Worm (Caenorhabditis elegans) whole organism, L1 larva: ENCODE data around the gene F20B6.6.

Experiments
- C34B4.2 ChIP-seq: sonication (generic microtip); optimal IDR thresholded peaks from 2 replicates; lab custom pipeline; 2017; ENCODE audit warnings: mild to moderate bottlenecking, missing genetic modification characterization, missing compliant biosample characterization
- ceh-8 ChIP-seq: fragments of 200-800 bp; sonication (Bioruptor generic); optimal IDR thresholded peaks from 2 replicates; lab custom pipeline; 2018; ENCODE audit warnings: mild to moderate bottlenecking, missing genetic modification characterization, moderate library complexity, missing compliant biosample characterization
- ceh-82 ChIP-seq, 3 experiments: fragments of 150-350 bp in 1 of 3; sonication (generic microtip) in 2 of 3; optimal IDR thresholded peaks; 2 replicates each; lab custom pipeline; 2014 to 2017; ENCODE audit warnings: missing biosample characterization in 3 of 3, missing genetic modification characterization in 3 of 3
- fkh-8 ChIP-seq: sonication (generic microtip); optimal IDR thresholded peaks from 2 replicates; lab custom pipeline; 2016; ENCODE audit warnings: mild to moderate bottlenecking, missing genetic modification characterization, missing compliant biosample characterization
- lin-35 ChIP-seq, 2 experiments: fragments of 150-350 bp; optimal IDR thresholded peaks; 2 replicates each; lab custom pipeline; 2014; ENCODE audit warnings: missing biosample characterization in 2 of 2, missing genetic modification characterization in 2 of 2, missing genetic modification reagents in 2 of 2
- lir-3 ChIP-seq: sonication (generic microtip); optimal IDR thresholded peaks from 2 replicates; lab custom pipeline; 2016; ENCODE audit warnings: mild to moderate bottlenecking, missing genetic modification characterization, moderate library complexity, missing compliant biosample characterization; ENCODE audit not compliant: poor library complexity
- mab-9 ChIP-seq: fragments of 200-800 bp; sonication (Bioruptor generic); IDR thresholded peaks from 2 replicates; pipeline ENCODE4 v1.3.6; 2022; ENCODE audit warnings: missing genetic modification reagents, missing genetic modification characterization, missing compliant biosample characterization
- mep-1 ChIP-seq: fragments of 150-350 bp; optimal IDR thresholded peaks from 2 replicates; lab custom pipeline; 2014; ENCODE audit warnings: missing biosample characterization, missing genetic modification characterization
- nhr-11 ChIP-seq: fragments of 150-350 bp; optimal IDR thresholded peaks from 2 replicates; lab custom pipeline; 2014; ENCODE audit warnings: missing biosample characterization, missing genetic modification characterization
- snpc-4 ChIP-seq: fragments of 150-350 bp; optimal IDR thresholded peaks from 2 replicates; lab custom pipeline; 2014; ENCODE audit warnings: missing biosample characterization, missing genetic modification characterization
- tbx-2 ChIP-seq: sonication (generic microtip); optimal IDR thresholded peaks from 2 replicates; lab custom pipeline; 2016; ENCODE audit warnings: missing genetic modification characterization, missing compliant biosample characterization
- unc-130 ChIP-seq: fragments of 150-350 bp; optimal IDR thresholded peaks from 2 replicates; lab custom pipeline; 2017; ENCODE audit warnings: missing biosample characterization, missing genetic modification characterization, inconsistent platforms
- unc-62 ChIP-seq: fragments of 150-350 bp; optimal IDR thresholded peaks from 2 replicates; lab custom pipeline; 2014; ENCODE audit warnings: missing biosample characterization, missing genetic modification reagents, missing genetic modification characterization
- zag-1 ChIP-seq: fragments of 150-350 bp; optimal IDR thresholded peaks from 2 replicates; lab custom pipeline; 2014; ENCODE audit warnings: missing biosample characterization, missing genetic modification characterization

DNA sequence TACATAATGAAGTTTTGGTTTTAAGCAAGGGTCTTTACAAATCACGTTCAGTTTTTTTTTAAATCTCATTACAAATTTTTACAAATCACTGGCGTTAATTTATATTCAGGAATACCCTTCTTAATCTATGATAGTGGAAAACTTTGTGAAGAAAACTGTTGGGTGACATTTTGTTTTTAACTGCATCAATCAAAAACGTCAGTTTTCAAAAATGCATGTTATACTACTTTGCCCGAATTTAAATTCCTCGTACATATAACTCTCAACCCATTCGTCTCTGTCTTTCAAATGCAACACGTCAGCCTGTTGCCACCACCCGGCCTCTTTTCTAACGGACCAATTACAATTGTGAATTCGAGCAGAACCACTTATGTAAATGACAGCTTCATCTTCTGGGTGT is 46.9 kb upstream of the F20B6.6 start, which contains the start of gene hlh-13:
- TF ChIP-seq lir-3, result no peak
- TF ChIP-seq tbx-2, result no peak
- TF ChIP-seq C34B4.2 (tag; lab: Kevin White, UChicago), result no peak
- no peak for TF ChIP-seq ceh-8 (GFP tag; lab: Kevin White, UChicago)
- TF ChIP-seq snpc-4 (tag; lab: Kevin White, UChicago), result no peak
- no peak for TF ChIP-seq fkh-8 (tag; lab: Kevin White, UChicago)
- no peak for TF ChIP-seq mep-1 (tag; lab: Kevin White, UChicago)
- TF ChIP-seq zag-1 (tag; lab: Kevin White, UChicago), result no peak
- TF ChIP-seq ceh-82 (tag; optimal IDR thresholded peaks at IDR 0.05; lab: Kevin White, UChicago), result no peak
- no peak for TF ChIP-seq mab-9 (GFP tag; lab: Robert Waterston, UW)
- TF ChIP-seq lin-35 (GFP tag; optimal IDR thresholded peaks at IDR 0.05; lab: Kevin White, UChicago), result no peak
- no peak for TF ChIP-seq unc-62 (GFP tag; lab: Kevin White, UChicago)
- TF ChIP-seq nhr-11 (tag; lab: Kevin White, UChicago), result no peak
- TF ChIP-seq unc-130 (tag; lab: Kevin White, UChicago), result no peak
